Fruit fly (Drosophila melanogaster) whole organism, adult: Measurements from ENCODE around the gene mRpL10.

Experiments used
- CG11617 ChIP-seq: fragments of 200-800 bp; sonication (Bioruptor generic); optimal IDR thresholded peaks from 2 replicates; lab custom pipeline; 2017; ENCODE audit warnings: mild to moderate bottlenecking, missing biosample characterization, missing genetic modification reagents, missing genetic modification characterization
- CG5204 ChIP-seq: fragments of 200-800 bp; sonication (Bioruptor generic); optimal IDR thresholded peaks from 2 replicates; lab custom pipeline; 2016; ENCODE audit warnings: missing biosample characterization, missing genetic modification characterization
- kay ChIP-seq: fragments of 200-800 bp; sonication (Bioruptor generic); peaks from one replicate; lab custom pipeline; 2016; ENCODE audit warnings: missing biosample characterization, missing genetic modification characterization, borderline replicate concordance

DNA sequence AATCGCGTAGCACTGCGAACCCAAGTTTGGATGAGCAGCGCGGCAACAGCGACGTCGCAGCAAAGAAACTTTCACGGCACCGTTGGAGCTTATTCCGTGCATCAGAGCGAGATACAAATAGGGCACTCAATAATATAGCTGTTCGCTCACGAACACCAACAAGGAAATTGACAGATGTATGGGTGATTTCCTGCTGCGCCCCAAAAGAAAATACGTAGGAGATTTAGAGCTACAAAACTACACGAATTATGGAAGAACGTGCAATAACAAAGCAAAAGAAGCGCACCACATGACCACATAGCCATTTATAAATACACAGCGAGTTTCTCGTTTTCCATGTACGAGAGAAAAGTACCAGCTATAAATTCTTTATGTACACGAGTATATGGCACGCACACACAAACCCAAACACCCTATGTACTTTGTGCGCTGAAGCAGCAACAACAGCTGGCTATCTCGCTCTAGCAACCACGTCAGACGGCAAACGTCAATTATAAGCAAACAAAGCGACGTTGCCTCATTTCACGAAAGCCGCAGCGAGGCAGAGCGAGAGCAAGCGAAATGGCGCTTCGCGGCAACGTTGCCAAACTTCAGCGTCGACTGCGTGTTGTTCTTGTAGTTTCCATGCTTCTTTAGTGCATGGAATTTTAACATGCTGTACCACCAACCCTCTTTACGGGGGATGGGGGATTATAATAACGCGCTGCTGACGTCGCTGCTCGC is 42.0 kb upstream of the mRpL10 start:
- TF ChIP-seq CG11617 (GFP tag; lab: Kevin White, UChicago) = peak; percentile 80
- TF ChIP-seq kay (GFP tag; lab: Kevin White, UChicago) = peak; percentile 100
- TF ChIP-seq CG5204 (GFP tag; lab: Kevin White, UChicago) = peak; percentile 45
